Fruit fly (Drosophila melanogaster) whole organism: Measurements from ENCODE around the gene sn.

Experiments used
- CG8478 ChIP-seq: fragments of >200 bp; optimal IDR thresholded peaks from 2 replicates; lab custom pipeline; 2018; ENCODE audit warnings: inconsistent platforms
- Dll ChIP-seq: fragments of >200 bp; optimal IDR thresholded peaks from 2 replicates; lab custom pipeline; 2017
- EcR ChIP-seq, 2 experiments: fragments of >200 bp; optimal IDR thresholded peaks; 2 replicates each; lab custom pipeline; 2017; ENCODE audit warnings: missing biosample characterization in 2 of 2, missing genetic modification characterization in 2 of 2, missing genetic modification reagents in 2 of 2
- pan ChIP-seq: fragments of >200 bp; optimal IDR thresholded peaks from 2 replicates; lab custom pipeline; 2017
- psq ChIP-seq: fragments of >200 bp; optimal IDR thresholded peaks from 2 replicates; lab custom pipeline; 2017
- usp ChIP-seq: fragments of >200 bp; optimal IDR thresholded peaks from 2 replicates; lab custom pipeline; 2017; ENCODE audit warnings: missing biosample characterization, missing genetic modification characterization, mixed read lengths

- TF ChIP-seq CG8478 (lab: Kevin White, UChicago) (no peak), pan (lab: Kevin White, UChicago) (no peak), EcR (GFP tag; optimal IDR thresholded peaks at IDR 0.05; lab: Kevin White, UChicago) (no peak), usp (GFP tag; lab: Kevin White, UChicago) (no peak), psq (lab: Kevin White, UChicago) (no peak), Dll (lab: Kevin White, UChicago) (no peak)
Observed at dm6 chrX:7965761-7966555, 2.1 kb downstream of the sn start.
